Worm (Caenorhabditis elegans) whole organism, L1 larva: Measurements from ENCODE around the gene ceh-34.
A peak's percentile ranks its signal among the peaks of the same experiment; 100 is the strongest.

Experiments used
- C34B4.2 ChIP-seq: sonication (generic microtip); optimal IDR thresholded peaks from 2 replicates; lab custom pipeline; 2017; ENCODE audit warnings: mild to moderate bottlenecking, missing genetic modification characterization, missing compliant biosample characterization
- Y116A8C.19 ChIP-seq: sonication (generic microtip); optimal IDR thresholded peaks from 2 replicates; lab custom pipeline; 2016; ENCODE audit warnings: missing compliant biosample characterization, missing genetic modification characterization, borderline replicate concordance
- ceh-63 ChIP-seq: fragments of 200-800 bp; sonication (Bioruptor generic); optimal IDR thresholded peaks from 2 replicates; lab custom pipeline; 2018; ENCODE audit warnings: mild to moderate bottlenecking, missing genetic modification characterization, missing compliant biosample characterization
- ceh-8 ChIP-seq: fragments of 200-800 bp; sonication (Bioruptor generic); optimal IDR thresholded peaks from 2 replicates; lab custom pipeline; 2018; ENCODE audit warnings: mild to moderate bottlenecking, missing genetic modification characterization, moderate library complexity, missing compliant biosample characterization
- ceh-88 ChIP-seq: fragments of 200-800 bp; sonication (Bioruptor generic); IDR thresholded peaks from 2 replicates; pipeline ENCODE4 v1.3.6; 2022; ENCODE audit warnings: missing genetic modification characterization, missing compliant biosample characterization
- ceh-90 ChIP-seq: sonication (generic microtip); optimal IDR thresholded peaks from 2 replicates; lab custom pipeline; 2016; ENCODE audit warnings: missing genetic modification characterization, missing compliant biosample characterization
- ces-1 ChIP-seq: fragments of 150-350 bp; optimal IDR thresholded peaks from 2 replicates; lab custom pipeline; 2014; ENCODE audit warnings: missing biosample characterization, missing genetic modification reagents, missing genetic modification characterization
- dpl-1 ChIP-seq, 3 experiments: fragments of 150-350 bp in 2 of 3; sonication (generic microtip) in 1 of 3; optimal IDR thresholded peaks; 2 replicates each; lab custom pipeline; 2014 to 2017; ENCODE audit warnings: missing biosample characterization in 3 of 3, missing genetic modification characterization in 3 of 3, missing genetic modification reagents in 3 of 3
- dsc-1 ChIP-seq: sonication (generic microtip); optimal IDR thresholded peaks from 2 replicates; lab custom pipeline; 2016; ENCODE audit warnings: mild to moderate bottlenecking, missing genetic modification characterization, missing compliant biosample characterization
- efl-1 ChIP-seq, 4 experiments: fragments of 150-350 bp; optimal IDR thresholded peaks in 3 of 4; peaks in 1 of 4; 1 replicate in 1 of 4; 2 replicates in 3 of 4; lab custom pipeline; 2014; ENCODE audit warnings: missing biosample characterization in 2 of 4, missing genetic modification characterization in 2 of 4, missing genetic modification reagents in 2 of 4
- efl-3 ChIP-seq: fragments of 200-800 bp; sonication (Bioruptor generic); optimal IDR thresholded peaks from 2 replicates; lab custom pipeline; 2018; ENCODE audit warnings: mild to moderate bottlenecking, missing genetic modification characterization, missing compliant biosample characterization
- egl-27 ChIP-seq, 2 experiments: fragments of 150-350 bp in 1 of 2; sonication (generic microtip); optimal IDR thresholded peaks; 3 replicates each; lab custom pipeline; 2017 to 2018; ENCODE audit warnings: missing biosample characterization in 2 of 2, missing genetic modification characterization in 2 of 2, missing genetic modification reagents in 2 of 2
- elt-2 ChIP-seq: sonication (generic microtip); optimal IDR thresholded peaks from 2 replicates; lab custom pipeline; 2016; ENCODE audit warnings: missing genetic modification characterization, mild to moderate bottlenecking, inconsistent platforms, missing compliant biosample characterization, missing genetic modification reagents
- elt-3 ChIP-seq, 6 experiments: fragments of 150-350 bp in 1 of 6; sonication (generic microtip); optimal IDR thresholded peaks; 2 replicates each; lab custom pipeline; 2017 to 2018; ENCODE audit warnings: missing biosample characterization in 6 of 6, missing genetic modification characterization in 6 of 6, inconsistent platforms in 1 of 6
- ets-5 ChIP-seq: fragments of 200-800 bp; sonication (Bioruptor generic); IDR thresholded peaks from 2 replicates; pipeline ENCODE4 v1.3.6; 2022; ENCODE audit warnings: missing genetic modification characterization, missing compliant biosample characterization
- fkh-10 ChIP-seq: sonication (generic microtip); optimal IDR thresholded peaks from 2 replicates; lab custom pipeline; 2017; ENCODE audit warnings: missing biosample characterization, missing genetic modification reagents, missing genetic modification characterization
- fkh-8 ChIP-seq: sonication (generic microtip); optimal IDR thresholded peaks from 2 replicates; lab custom pipeline; 2016; ENCODE audit warnings: mild to moderate bottlenecking, missing genetic modification characterization, missing compliant biosample characterization
- grh-1 ChIP-seq: fragments of 200-800 bp; sonication (Bioruptor generic); IDR thresholded peaks from 2 replicates; pipeline ENCODE4 v1.3.6; 2022; ENCODE audit warnings: missing genetic modification reagents, missing genetic modification characterization, missing compliant biosample characterization
- hlh-17 ChIP-seq: fragments of 200-800 bp; sonication (Bioruptor generic); optimal IDR thresholded peaks from 2 replicates; lab custom pipeline; 2018; ENCODE audit warnings: missing genetic modification characterization, mild to moderate bottlenecking, missing compliant biosample characterization, moderate library complexity, borderline replicate concordance
- irx-1 ChIP-seq: sonication (generic microtip); optimal IDR thresholded peaks from 2 replicates; lab custom pipeline; 2016; ENCODE audit warnings: missing genetic modification characterization, missing compliant biosample characterization
- jun-1 ChIP-seq: fragments of 150-350 bp; optimal IDR thresholded peaks from 2 replicates; lab custom pipeline; 2014; ENCODE audit warnings: missing biosample characterization, missing genetic modification reagents, missing genetic modification characterization
- lin-13 ChIP-seq: fragments of 150-350 bp; optimal IDR thresholded peaks from 2 replicates; lab custom pipeline; 2014; ENCODE audit warnings: missing biosample characterization, missing genetic modification reagents, missing genetic modification characterization
- lin-14 ChIP-seq: fragments of 200-800 bp; sonication (Bioruptor generic); optimal IDR thresholded peaks from 2 replicates; lab custom pipeline; 2018; ENCODE audit warnings: mild to moderate bottlenecking, missing genetic modification characterization, moderate library complexity, missing compliant biosample characterization
- lin-35 ChIP-seq, 2 experiments: fragments of 150-350 bp; optimal IDR thresholded peaks; 2 replicates each; lab custom pipeline; 2014; ENCODE audit warnings: missing biosample characterization in 2 of 2, missing genetic modification characterization in 2 of 2, missing genetic modification reagents in 2 of 2
- lin-39 ChIP-seq: fragments of 150-350 bp; optimal IDR thresholded peaks from 2 replicates; lab custom pipeline; 2014; ENCODE audit warnings: missing biosample characterization, missing genetic modification reagents, missing genetic modification characterization
- lsy-2 ChIP-seq, 2 experiments: fragments of 150-350 bp; optimal IDR thresholded peaks; 2 replicates each; lab custom pipeline; 2014; ENCODE audit warnings: missing biosample characterization in 2 of 2, missing genetic modification characterization in 2 of 2
- mef-2 ChIP-seq: fragments of 150-350 bp; optimal IDR thresholded peaks from 2 replicates; lab custom pipeline; 2014; ENCODE audit warnings: missing biosample characterization, missing genetic modification characterization
- nhr-11 ChIP-seq: fragments of 150-350 bp; optimal IDR thresholded peaks from 2 replicates; lab custom pipeline; 2014; ENCODE audit warnings: missing biosample characterization, missing genetic modification characterization
- nhr-20 ChIP-seq: sonication (generic microtip); optimal IDR thresholded peaks from 2 replicates; lab custom pipeline; 2016; ENCODE audit warnings: mild to moderate bottlenecking, missing genetic modification characterization, missing compliant biosample characterization
- nhr-47 ChIP-seq: sonication (generic microtip); optimal IDR thresholded peaks from 2 replicates; lab custom pipeline; 2016; ENCODE audit warnings: mild to moderate bottlenecking, missing genetic modification characterization, moderate library complexity, missing compliant biosample characterization
- nhr-76 ChIP-seq: sonication (generic microtip); optimal IDR thresholded peaks from 2 replicates; lab custom pipeline; 2017; ENCODE audit warnings: missing biosample characterization, missing genetic modification characterization
- nhr-84 ChIP-seq: sonication (generic microtip); optimal IDR thresholded peaks from 2 replicates; lab custom pipeline; 2017; ENCODE audit warnings: missing biosample characterization, missing genetic modification characterization
- nhr-85 ChIP-seq: sonication (generic microtip); peaks from one replicate; lab custom pipeline; 2016; ENCODE audit warnings: missing genetic modification characterization, inconsistent platforms, missing compliant biosample characterization
- pag-3 ChIP-seq: sonication (generic microtip); optimal IDR thresholded peaks from 2 replicates; lab custom pipeline; 2017; ENCODE audit warnings: missing genetic modification characterization, mild to moderate bottlenecking, missing compliant biosample characterization, antibody characterized with exemption, borderline replicate concordance; ENCODE audit not compliant: insufficient read depth
- pax-3 ChIP-seq: fragments of 200-800 bp; sonication (Bioruptor generic); optimal IDR thresholded peaks from 2 replicates; lab custom pipeline; 2018; ENCODE audit warnings: mild to moderate bottlenecking, missing genetic modification characterization, moderate library complexity, missing compliant biosample characterization
- snpc-4 ChIP-seq: fragments of 150-350 bp; optimal IDR thresholded peaks from 2 replicates; lab custom pipeline; 2014; ENCODE audit warnings: missing biosample characterization, missing genetic modification characterization
- snu-23 ChIP-seq: sonication (generic microtip); optimal IDR thresholded peaks from 2 replicates; lab custom pipeline; 2016; ENCODE audit warnings: missing genetic modification characterization, missing compliant biosample characterization
- sox-4 ChIP-seq: sonication (generic microtip); optimal IDR thresholded peaks from 2 replicates; lab custom pipeline; 2016; ENCODE audit warnings: missing genetic modification characterization, missing compliant biosample characterization
- sup-37 ChIP-seq: fragments of 200-800 bp; sonication (Bioruptor generic); optimal IDR thresholded peaks from 2 replicates; lab custom pipeline; 2018; ENCODE audit warnings: mild to moderate bottlenecking, missing genetic modification characterization, missing compliant biosample characterization
- tlp-1 ChIP-seq: fragments of 150-350 bp; optimal IDR thresholded peaks from 2 replicates; lab custom pipeline; 2014; ENCODE audit warnings: missing biosample characterization, missing genetic modification characterization
- unc-86 ChIP-seq: sonication (generic microtip); optimal IDR thresholded peaks from 2 replicates; lab custom pipeline; 2016; ENCODE audit warnings: missing genetic modification characterization, missing compliant biosample characterization
- vab-15 ChIP-seq: sonication (generic microtip); optimal IDR thresholded peaks from 2 replicates; lab custom pipeline; 2017; ENCODE audit warnings: missing genotype, mild to moderate bottlenecking, missing genetic modification characterization, missing compliant biosample characterization

Gene ceh-34

DNA sequence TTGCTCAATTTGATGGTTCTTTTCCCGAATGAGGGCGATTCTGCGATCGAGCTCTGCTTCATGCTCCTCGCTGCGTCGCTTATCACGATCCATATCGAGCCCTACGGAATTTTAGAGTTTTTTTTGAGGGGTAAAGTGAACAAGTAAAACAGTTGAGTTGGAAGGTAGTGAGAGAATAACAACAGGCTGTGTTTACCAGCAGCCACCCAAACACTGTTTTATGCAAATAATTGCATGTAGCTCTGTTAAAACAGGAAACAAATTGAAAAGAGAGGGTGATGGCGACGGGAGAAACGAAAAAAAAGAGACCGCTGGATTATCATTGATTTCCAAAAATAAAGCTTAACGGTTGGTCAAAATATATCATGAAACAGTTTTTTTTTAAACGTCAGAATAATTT lies 8.9 kb upstream of the ceh-34 start, which contains the start of gene C10G8.8:
Gene C10G8.8, minus strand, starts transcription at position 101 of the 400 bp plus-strand sequence.
- TF ChIP-seq elt-3 (tag; optimal IDR thresholded peaks at IDR 0.05; lab: Kevin White, UChicago) (no peak), pax-3 (tag; lab: Kevin White, UChicago) (no peak), lin-39 (tag; lab: Kevin White, UChicago) (no peak), vab-15 (tag; lab: Kevin White, UChicago) (no peak), dpl-1 (GFP tag; optimal IDR thresholded peaks at IDR 0.05; lab: Kevin White, UChicago) (no peak), lin-14 (no peak), sox-4 (tag; lab: Kevin White, UChicago) (no peak), fkh-8 (no peak), pag-3 (tag; lab: Kevin White, UChicago) (no peak), mef-2 (no peak), ceh-63 (GFP tag; lab: Kevin White, UChicago) (no peak), jun-1 (tag; lab: Kevin White, UChicago) (no peak), snu-23 (GFP tag; lab: Kevin White, UChicago) (no peak), lin-13 (no peak), sup-37 (GFP tag; lab: Kevin White, UChicago) (no peak), nhr-20 (tag; lab: Kevin White, UChicago) (no peak), nhr-76 (tag; lab: Kevin White, UChicago) (no peak), snpc-4 (tag; lab: Kevin White, UChicago) (no peak)

DNA sequence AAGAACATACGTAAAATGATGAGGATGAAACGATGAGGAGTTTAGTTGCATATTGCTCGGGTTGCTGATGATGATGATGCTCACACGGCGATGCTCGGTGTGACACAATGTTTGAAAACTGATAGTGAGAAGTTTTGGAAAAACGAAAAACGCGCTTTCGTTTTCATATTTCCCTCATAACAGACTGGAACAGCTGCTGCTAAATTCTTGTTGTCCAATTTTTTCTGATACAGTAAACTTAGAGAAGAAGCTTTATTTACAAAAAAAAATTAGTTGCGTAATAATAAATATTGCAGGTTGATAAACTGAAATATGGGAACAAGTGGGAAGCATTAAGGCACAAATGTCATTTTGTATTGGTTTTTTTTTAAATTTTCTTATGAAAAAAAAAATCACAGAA lies 5.2 kb upstream of the ceh-34 start, which contains the start of gene ceh-33:
Gene ceh-33, minus strand, starts transcription at position 101 of the 400 bp plus-strand sequence.
- TF ChIP-seq nhr-85 (tag; lab: Kevin White, UChicago) = peak; percentile 18
- no peak for TF ChIP-seq Y116A8C.19 (tag; lab: Kevin White, UChicago)
- TF ChIP-seq, all 84 proteins: peak for 1

DNA sequence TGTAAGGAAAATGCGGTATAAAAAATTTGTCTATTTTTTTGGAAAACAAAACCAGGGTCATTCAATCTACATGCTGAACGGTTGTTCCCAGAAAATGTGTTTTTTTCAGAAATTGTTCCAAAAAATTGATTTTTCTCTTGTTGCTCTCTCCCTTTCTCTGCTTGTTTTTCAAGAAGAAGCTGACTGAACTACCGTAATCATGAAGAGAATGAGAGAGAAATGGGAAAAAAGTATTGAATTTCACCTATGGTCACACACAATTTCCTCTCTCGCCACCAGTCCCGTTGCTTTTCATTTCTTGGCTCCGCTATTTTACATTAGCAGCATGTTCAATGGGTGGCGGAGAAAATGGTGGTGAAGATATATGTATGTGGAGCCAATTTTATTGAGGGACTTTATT lies 3.4 kb upstream of the ceh-34 start:
- TF ChIP-seq lin-13 (no peak), nhr-11 (no peak), lsy-2 (tag; optimal IDR thresholded peaks at IDR 0.05; lab: Kevin White, UChicago) (peak in 1 of 2 experiments; percentile 55), hlh-17 (GFP tag; lab: Kevin White, UChicago) (no peak), ceh-90 (tag; lab: Kevin White, UChicago) (no peak), lin-35 (GFP tag; optimal IDR thresholded peaks at IDR 0.05; lab: Kevin White, UChicago) (no peak), ets-5 (GFP tag; lab: Robert Waterston, UW) (no peak), efl-1 (optimal IDR thresholded peaks at IDR 0.05; lab: Kevin White, UChicago) (no peak), efl-1 (GFP tag; optimal IDR thresholded peaks at IDR 0.05 in 1 of 2; lab: Kevin White, UChicago) (no peak)
- TF ChIP-seq, all 84 proteins: peak for 1

DNA sequence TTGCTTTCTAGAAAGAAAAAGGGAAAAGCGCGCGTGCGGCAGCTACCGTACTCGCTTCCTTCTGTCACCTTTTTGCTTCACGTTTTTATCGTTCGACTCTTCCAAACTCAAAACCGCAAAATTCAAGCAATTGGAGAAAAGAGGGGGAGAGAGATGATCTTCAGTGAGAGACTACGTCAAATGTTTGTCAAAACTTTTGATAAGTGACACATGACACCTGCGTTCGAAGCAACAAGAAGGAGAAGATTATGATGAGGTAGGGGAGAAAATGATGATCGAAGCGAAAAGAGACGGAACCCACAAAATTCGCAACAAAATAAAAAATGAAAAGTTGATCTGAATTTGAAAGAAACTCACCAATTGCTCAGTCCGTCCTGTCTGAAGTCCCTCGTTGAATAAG lies 1.0 kb downstream of the ceh-34 start:
- TF ChIP-seq C34B4.2 (tag; lab: Kevin White, UChicago) (no peak), lin-13 (no peak), dsc-1 (tag; lab: Kevin White, UChicago) (no peak), irx-1 (tag; lab: Kevin White, UChicago) (no peak), ceh-8 (no peak), nhr-47 (tag; lab: Kevin White, UChicago) (no peak), elt-2 (tag; lab: Kevin White, UChicago) (no peak), ces-1 (GFP tag; lab: Kevin White, UChicago) (no peak), tlp-1 (tag; lab: Kevin White, UChicago) (no peak), egl-27 (tag; optimal IDR thresholded peaks at IDR 0.05; lab: Kevin White, UChicago) (no peak), ceh-88 (no peak), efl-3 (GFP tag; lab: Kevin White, UChicago) (no peak), grh-1 (no peak), unc-86 (no peak), ceh-63 (GFP tag; lab: Kevin White, UChicago) (no peak), lsy-2 (tag; optimal IDR thresholded peaks at IDR 0.05; lab: Kevin White, UChicago) (no peak), fkh-10 (GFP tag; lab: Kevin White, UChicago) (no peak), nhr-20 (tag; lab: Kevin White, UChicago) (no peak), nhr-84 (no peak)
